Fruit fly (Drosophila melanogaster): ENCODE results near the gene CG12708.

dm6 chrX:15712409-15712808, 37.1 kb downstream of the CG12708 start, which contains the start of gene HUWE1:
- TF ChIP-seq ss (GFP tag; optimal IDR thresholded peaks at IDR 0.05) (no peak), CG10631 (GFP tag; optimal IDR thresholded peaks at IDR 0.05) (no peak), Hr4 (GFP tag; optimal IDR thresholded peaks at IDR 0.05) (no peak), achi (GFP tag; optimal IDR thresholded peaks at IDR 0.05) (no peak), dac (GFP tag; optimal IDR thresholded peaks at IDR 0.05) (no peak), CG6792 (GFP tag; optimal IDR thresholded peaks at IDR 0.05) (no peak), CG6163 (GFP tag; IDR thresholded peaks at IDR 0.05) (no peak), Sox102F (GFP tag; optimal IDR thresholded peaks at IDR 0.05) (no peak), lz (GFP tag; optimal IDR thresholded peaks at IDR 0.05) (no peak), CG7368 (GFP tag; optimal IDR thresholded peaks at IDR 0.05) (no peak), Smox (GFP tag; optimal IDR thresholded peaks at IDR 0.05) (no peak)
